Fruit fly (Drosophila melanogaster) whole organism, embryonic: ENCODE results near the gene pix.

Source experiments
- CG11456 ChIP-seq: fragments of 200-800 bp; sonication (Bioruptor generic); IDR thresholded peaks from 3 replicates; pipeline ENCODE4 v1.3.6; 2022; ENCODE audit warnings: missing biosample characterization, missing genetic modification characterization
- CG12155 ChIP-seq: fragments of 200-800 bp; sonication (Bioruptor generic); optimal IDR thresholded peaks from 3 replicates; lab custom pipeline; 2016; ENCODE audit warnings: missing biosample characterization, missing genetic modification characterization
- CG13775 ChIP-seq: fragments of 200-800 bp; sonication (Bioruptor generic); optimal IDR thresholded peaks from 3 replicates; lab custom pipeline; 2017; ENCODE audit warnings: missing biosample characterization, mild to moderate bottlenecking, missing genetic modification characterization
- CG17359 ChIP-seq: fragments of 200-800 bp; sonication (Bioruptor generic); optimal IDR thresholded peaks from 3 replicates; lab custom pipeline; 2018; ENCODE audit warnings: missing biosample characterization, mild to moderate bottlenecking, missing genetic modification characterization, moderate library complexity
- CG2875 ChIP-seq: fragments of 200-800 bp; sonication (Bioruptor generic); optimal IDR thresholded peaks from 2 replicates; lab custom pipeline; 2017; ENCODE audit warnings: missing biosample characterization, mild to moderate bottlenecking, missing genetic modification characterization, missing genetic modification reagents
- CG9932 ChIP-seq: fragments of 200-800 bp; sonication (Bioruptor generic); IDR thresholded peaks from 2 replicates; pipeline ENCODE4 v1.3.6; 2022; ENCODE audit warnings: missing biosample characterization, missing genetic modification characterization
- cg ChIP-seq: fragments of 200-800 bp; sonication (Bioruptor generic); optimal IDR thresholded peaks from 3 replicates; lab custom pipeline; 2019; ENCODE audit warnings: missing biosample characterization, mild to moderate bottlenecking, missing genetic modification characterization, moderate library complexity
- disco-r ChIP-seq: fragments of 200-800 bp; sonication (Bioruptor generic); optimal IDR thresholded peaks from 2 replicates; lab custom pipeline; 2016; ENCODE audit warnings: missing biosample characterization, missing genetic modification characterization
- ttk ChIP-seq: fragments of 200-800 bp; sonication (Bioruptor generic); IDR thresholded peaks from 2 replicates; pipeline ENCODE4 v2.1.2; 2022; ENCODE audit warnings: missing biosample characterization, missing genetic modification characterization
- wek ChIP-seq: fragments of 200-800 bp; sonication (Bioruptor generic); optimal IDR thresholded peaks from 3 replicates; lab custom pipeline; 2018; ENCODE audit warnings: missing biosample characterization, mild to moderate bottlenecking, missing genetic modification characterization, moderate library complexity

DNA sequence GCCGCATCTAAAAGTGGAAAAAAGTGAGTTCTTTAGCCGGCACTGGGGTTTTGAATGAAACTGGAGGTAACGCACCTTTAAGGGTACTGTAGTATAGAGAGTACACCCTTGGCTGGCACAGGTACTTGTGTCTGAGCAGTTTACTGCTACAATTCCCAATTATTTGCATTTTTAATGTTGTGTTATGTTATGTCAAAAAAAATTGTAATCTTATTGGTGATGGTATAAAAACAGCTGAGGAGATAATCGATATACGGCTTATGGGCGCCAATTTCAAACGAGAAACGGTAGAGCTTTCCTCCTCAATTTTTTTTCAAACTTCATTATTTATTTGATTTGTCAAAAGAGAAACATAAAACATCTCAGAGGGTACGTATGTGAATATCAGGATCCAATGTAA, 10.1 kb downstream of the pix start, which contains the start of gene ValRS-m:
- no peak for TF ChIP-seq CG17359 (tag; lab: Kevin White, UChicago)
- no peak for TF ChIP-seq CG11456 (GFP tag; lab: Robert Waterston, UW)
- TF ChIP-seq ttk (GFP tag; lab: Robert Waterston, UW) = no peak
- TF ChIP-seq cg (GFP tag; lab: Kevin White, UChicago) = no peak
- no peak for TF ChIP-seq CG9932 (GFP tag; lab: Robert Waterston, UW)
- TF ChIP-seq wek (GFP tag; lab: Kevin White, UChicago) = no peak
- TF ChIP-seq CG13775 (GFP tag; lab: Kevin White, UChicago) = no peak
- TF ChIP-seq disco-r (GFP tag; lab: Kevin White, UChicago) = no peak
- no peak for TF ChIP-seq CG12155
- TF ChIP-seq CG2875 = no peak
